Worm (Caenorhabditis elegans) whole organism, L1 larva: ENCODE data around the gene fbxb-37.

Experiments used
- C34B4.2 ChIP-seq: sonication (generic microtip); optimal IDR thresholded peaks from 2 replicates; lab custom pipeline; 2017; ENCODE audit warnings: mild to moderate bottlenecking, missing genetic modification characterization, missing compliant biosample characterization
- Y116A8C.19 ChIP-seq: sonication (generic microtip); optimal IDR thresholded peaks from 2 replicates; lab custom pipeline; 2016; ENCODE audit warnings: missing compliant biosample characterization, missing genetic modification characterization, borderline replicate concordance
- aha-1 ChIP-seq: fragments of 150-350 bp; optimal IDR thresholded peaks from 2 replicates; lab custom pipeline; 2014; ENCODE audit warnings: missing biosample characterization, missing genetic modification characterization
- alr-1 ChIP-seq: fragments of 200-800 bp; sonication (Bioruptor generic); optimal IDR thresholded peaks from 2 replicates; lab custom pipeline; 2018; ENCODE audit warnings: borderline replicate concordance, mild to moderate bottlenecking, missing genetic modification characterization, missing compliant biosample characterization
- aly-2 ChIP-seq: fragments of 150-350 bp; optimal IDR thresholded peaks from 2 replicates; lab custom pipeline; 2014; ENCODE audit warnings: missing biosample characterization, missing genetic modification characterization
- ceh-82 ChIP-seq, 3 experiments: fragments of 150-350 bp in 1 of 3; sonication (generic microtip) in 2 of 3; optimal IDR thresholded peaks; 2 replicates each; lab custom pipeline; 2014 to 2017; ENCODE audit warnings: missing biosample characterization in 3 of 3, missing genetic modification characterization in 3 of 3
- ces-1 ChIP-seq: fragments of 150-350 bp; optimal IDR thresholded peaks from 2 replicates; lab custom pipeline; 2014; ENCODE audit warnings: missing biosample characterization, missing genetic modification reagents, missing genetic modification characterization
- dpl-1 ChIP-seq, 3 experiments: fragments of 150-350 bp in 2 of 3; sonication (generic microtip) in 1 of 3; optimal IDR thresholded peaks; 2 replicates each; lab custom pipeline; 2014 to 2017; ENCODE audit warnings: missing biosample characterization in 3 of 3, missing genetic modification characterization in 3 of 3, missing genetic modification reagents in 3 of 3
- efl-1 ChIP-seq, 4 experiments: fragments of 150-350 bp; optimal IDR thresholded peaks in 3 of 4; peaks in 1 of 4; 1 replicate in 1 of 4; 2 replicates in 3 of 4; lab custom pipeline; 2014; ENCODE audit warnings: missing biosample characterization in 2 of 4, missing genetic modification characterization in 2 of 4, missing genetic modification reagents in 2 of 4
- elt-2 ChIP-seq: sonication (generic microtip); optimal IDR thresholded peaks from 2 replicates; lab custom pipeline; 2016; ENCODE audit warnings: missing genetic modification characterization, mild to moderate bottlenecking, inconsistent platforms, missing compliant biosample characterization, missing genetic modification reagents
- grh-1 ChIP-seq: fragments of 200-800 bp; sonication (Bioruptor generic); IDR thresholded peaks from 2 replicates; pipeline ENCODE4 v1.3.6; 2022; ENCODE audit warnings: missing genetic modification reagents, missing genetic modification characterization, missing compliant biosample characterization
- hlh-17 ChIP-seq: fragments of 200-800 bp; sonication (Bioruptor generic); optimal IDR thresholded peaks from 2 replicates; lab custom pipeline; 2018; ENCODE audit warnings: missing genetic modification characterization, mild to moderate bottlenecking, missing compliant biosample characterization, moderate library complexity, borderline replicate concordance
- hpl-2 ChIP-seq: fragments of 150-350 bp; optimal IDR thresholded peaks from 2 replicates; lab custom pipeline; 2014; ENCODE audit warnings: missing biosample characterization, missing genetic modification reagents, missing genetic modification characterization
- jun-1 ChIP-seq: fragments of 150-350 bp; optimal IDR thresholded peaks from 2 replicates; lab custom pipeline; 2014; ENCODE audit warnings: missing biosample characterization, missing genetic modification reagents, missing genetic modification characterization
- lin-35 ChIP-seq, 2 experiments: fragments of 150-350 bp; optimal IDR thresholded peaks; 2 replicates each; lab custom pipeline; 2014; ENCODE audit warnings: missing biosample characterization in 2 of 2, missing genetic modification characterization in 2 of 2, missing genetic modification reagents in 2 of 2
- mdl-1 ChIP-seq, 2 experiments: fragments of 150-350 bp; optimal IDR thresholded peaks; 2 replicates each; lab custom pipeline; 2014 to 2017; ENCODE audit warnings: missing biosample characterization in 2 of 2, missing genetic modification characterization in 2 of 2, inconsistent platforms in 1 of 2
- mef-2 ChIP-seq: fragments of 150-350 bp; optimal IDR thresholded peaks from 2 replicates; lab custom pipeline; 2014; ENCODE audit warnings: missing biosample characterization, missing genetic modification characterization
- nhr-11 ChIP-seq: fragments of 150-350 bp; optimal IDR thresholded peaks from 2 replicates; lab custom pipeline; 2014; ENCODE audit warnings: missing biosample characterization, missing genetic modification characterization
- nhr-20 ChIP-seq: sonication (generic microtip); optimal IDR thresholded peaks from 2 replicates; lab custom pipeline; 2016; ENCODE audit warnings: mild to moderate bottlenecking, missing genetic modification characterization, missing compliant biosample characterization
- nhr-237 ChIP-seq: fragments of 150-350 bp; optimal IDR thresholded peaks from 2 replicates; lab custom pipeline; 2014; ENCODE audit warnings: missing biosample characterization, missing genetic modification characterization
- nhr-71 ChIP-seq: sonication (generic microtip); optimal IDR thresholded peaks from 2 replicates; lab custom pipeline; 2016; ENCODE audit warnings: mild to moderate bottlenecking, missing genetic modification characterization, moderate library complexity, missing compliant biosample characterization
- nhr-76 ChIP-seq: sonication (generic microtip); optimal IDR thresholded peaks from 2 replicates; lab custom pipeline; 2017; ENCODE audit warnings: missing biosample characterization, missing genetic modification characterization
- nhr-77 ChIP-seq: fragments of 150-350 bp; optimal IDR thresholded peaks from 2 replicates; lab custom pipeline; 2014; ENCODE audit warnings: missing biosample characterization, missing genetic modification characterization
- nhr-84 ChIP-seq: sonication (generic microtip); optimal IDR thresholded peaks from 2 replicates; lab custom pipeline; 2017; ENCODE audit warnings: missing biosample characterization, missing genetic modification characterization
- nhr-85 ChIP-seq: sonication (generic microtip); peaks from one replicate; lab custom pipeline; 2016; ENCODE audit warnings: missing genetic modification characterization, inconsistent platforms, missing compliant biosample characterization
- nhr-90 ChIP-seq: sonication (generic microtip); optimal IDR thresholded peaks from 2 replicates; lab custom pipeline; 2016; ENCODE audit warnings: mild to moderate bottlenecking, missing genetic modification characterization, missing compliant biosample characterization; ENCODE audit not compliant: poor library complexity
- pqm-1 ChIP-seq: sonication (generic microtip); optimal IDR thresholded peaks from 3 replicates; lab custom pipeline; 2017; ENCODE audit warnings: missing biosample characterization, missing genetic modification characterization
- snpc-4 ChIP-seq: fragments of 150-350 bp; optimal IDR thresholded peaks from 2 replicates; lab custom pipeline; 2014; ENCODE audit warnings: missing biosample characterization, missing genetic modification characterization
- sup-37 ChIP-seq: fragments of 200-800 bp; sonication (Bioruptor generic); optimal IDR thresholded peaks from 2 replicates; lab custom pipeline; 2018; ENCODE audit warnings: mild to moderate bottlenecking, missing genetic modification characterization, missing compliant biosample characterization
- swsn-7 ChIP-seq: sonication (generic microtip); optimal IDR thresholded peaks from 2 replicates; lab custom pipeline; 2016; ENCODE audit warnings: missing genetic modification characterization, missing compliant biosample characterization
- tbx-2 ChIP-seq: sonication (generic microtip); optimal IDR thresholded peaks from 2 replicates; lab custom pipeline; 2016; ENCODE audit warnings: missing genetic modification characterization, missing compliant biosample characterization
- unc-130 ChIP-seq: fragments of 150-350 bp; optimal IDR thresholded peaks from 2 replicates; lab custom pipeline; 2017; ENCODE audit warnings: missing biosample characterization, missing genetic modification characterization, inconsistent platforms
- unc-62 ChIP-seq: fragments of 150-350 bp; optimal IDR thresholded peaks from 2 replicates; lab custom pipeline; 2014; ENCODE audit warnings: missing biosample characterization, missing genetic modification reagents, missing genetic modification characterization
- unc-86 ChIP-seq: sonication (generic microtip); optimal IDR thresholded peaks from 2 replicates; lab custom pipeline; 2016; ENCODE audit warnings: missing genetic modification characterization, missing compliant biosample characterization
- unc-98 ChIP-seq: fragments of 200-800 bp; sonication (Bioruptor generic); IDR thresholded peaks from 2 replicates; pipeline ENCODE4 v1.3.6; 2022; ENCODE audit warnings: missing genetic modification characterization, missing compliant biosample characterization
- zag-1 ChIP-seq: fragments of 150-350 bp; optimal IDR thresholded peaks from 2 replicates; lab custom pipeline; 2014; ENCODE audit warnings: missing biosample characterization, missing genetic modification characterization
- ztf-11 ChIP-seq, 2 experiments: sonication (generic microtip); optimal IDR thresholded peaks; 2 replicates each; lab custom pipeline; 2016 to 2017; ENCODE audit warnings: missing genetic modification characterization in 2 of 2, missing biosample characterization in 1 of 2, missing compliant biosample characterization in 1 of 2

fbxb-37 gene

ce11 chrII:2099139-2099976 is 5.7 kb upstream of the fbxb-37 start, which contains the start of gene math-42:
Gene math-42, plus strand, starts transcription at chrII:2099926.
- peak; percentile 38 for TF ChIP-seq elt-2 (tag; lab: Kevin White, UChicago)
- TF ChIP-seq swsn-7 (tag; lab: Kevin White, UChicago): no peak

ce11 chrII:2094924-2095650 is 1.4 kb upstream of the fbxb-37 start, which contains the start of gene T16A1.2:
Gene T16A1.2, plus strand, starts transcription at chrII:2095600.
- no peak for TF ChIP-seq swsn-7 (tag; lab: Kevin White, UChicago)
- no peak for TF ChIP-seq hpl-2
- no peak for TF ChIP-seq nhr-237 (tag; lab: Kevin White, UChicago)
- no peak for TF ChIP-seq ces-1 (GFP tag; lab: Kevin White, UChicago)
- no peak for TF ChIP-seq nhr-85 (tag; lab: Kevin White, UChicago)
- no peak for TF ChIP-seq nhr-20 (tag; lab: Kevin White, UChicago)
- no peak for TF ChIP-seq grh-1
- TF ChIP-seq unc-130 (tag; lab: Kevin White, UChicago): no peak
- TF ChIP-seq nhr-84 (tag; lab: Kevin White, UChicago): no peak
- no peak for TF ChIP-seq hlh-17 (GFP tag; lab: Kevin White, UChicago)
- TF ChIP-seq nhr-11 (tag; lab: Kevin White, UChicago): no peak
- no peak for TF ChIP-seq zag-1 (tag; lab: Kevin White, UChicago)
- TF ChIP-seq aly-2: no peak

DNA sequence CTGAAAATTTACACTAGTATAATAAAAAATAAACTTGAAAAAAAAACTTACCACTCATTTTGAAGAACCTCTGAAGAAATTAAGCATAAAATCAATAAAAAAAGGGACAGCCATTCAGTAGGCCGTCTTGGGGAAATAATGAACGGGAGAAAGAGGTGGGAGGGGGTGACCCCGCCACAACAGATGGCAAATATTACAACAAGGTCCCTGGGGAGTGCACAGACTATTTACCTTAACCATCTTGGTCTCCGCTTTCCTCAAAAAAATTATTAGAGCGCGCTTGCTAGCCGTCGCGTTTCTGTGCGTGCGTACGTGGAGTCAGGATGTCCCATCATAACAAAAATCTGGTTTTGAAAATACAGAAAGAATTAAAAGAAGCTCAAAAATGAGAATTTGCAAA is 1.7 kb downstream of the fbxb-37 start, which contains the start of gene T16A1.10:
T16A1.10 (minus strand) TSS at position 123 of the 400 bp plus-strand sequence.
- TF ChIP-seq efl-1 (optimal IDR thresholded peaks at IDR 0.05; lab: Kevin White, UChicago): no peak
- TF ChIP-seq efl-1 (GFP tag; optimal IDR thresholded peaks at IDR 0.05 in 1 of 2; lab: Kevin White, UChicago): peak in 1 of 2 experiments; percentile 17
- no peak for TF ChIP-seq nhr-20 (tag; lab: Kevin White, UChicago)
- TF ChIP-seq ceh-82 (tag; optimal IDR thresholded peaks at IDR 0.05; lab: Kevin White, UChicago): no peak
- TF ChIP-seq snpc-4 (tag; lab: Kevin White, UChicago): no peak
- no peak for TF ChIP-seq aha-1 (tag; lab: Kevin White, UChicago)
- TF ChIP-seq tbx-2 (tag; lab: Kevin White, UChicago): no peak
- no peak for TF ChIP-seq nhr-84 (tag; lab: Kevin White, UChicago)
- no peak for TF ChIP-seq lin-35 (GFP tag; optimal IDR thresholded peaks at IDR 0.05; lab: Kevin White, UChicago)
- TF ChIP-seq nhr-76: no peak
- TF ChIP-seq, all 84 proteins: peak for 1

DNA sequence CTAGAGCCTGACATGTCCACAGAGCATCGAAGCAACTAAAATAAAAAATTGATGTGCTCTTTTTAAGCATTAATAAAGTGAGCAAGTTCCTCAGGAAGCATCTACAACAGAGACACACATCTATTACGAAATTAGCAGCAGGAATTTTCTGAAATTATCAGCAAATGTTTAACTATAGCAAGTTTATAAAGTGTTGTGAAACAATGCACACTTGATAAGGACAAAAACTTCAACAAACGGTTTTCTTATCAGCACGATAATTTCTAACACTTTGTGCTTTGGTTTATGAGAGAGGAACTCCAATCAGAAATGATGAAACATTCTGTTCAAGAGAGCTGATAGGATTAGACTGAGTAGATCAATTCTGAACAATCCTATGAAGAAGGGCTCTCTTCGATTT is 3.1 kb downstream of the fbxb-37 start, which contains the start of gene trpl-5:
trpl-5 (minus strand) TSS at position 32 of the 400 bp plus-strand sequence.
- no peak for TF ChIP-seq dpl-1 (GFP tag; optimal IDR thresholded peaks at IDR 0.05; lab: Kevin White, UChicago)
- TF ChIP-seq unc-62: no peak
- peak; percentile 81 for TF ChIP-seq pqm-1 (tag; lab: Kevin White, UChicago)
- peak; percentile 94 for TF ChIP-seq elt-2 (tag; lab: Kevin White, UChicago)
- TF ChIP-seq nhr-20 (tag; lab: Kevin White, UChicago): no peak
- TF ChIP-seq nhr-76: no peak
- TF ChIP-seq nhr-71 (tag; lab: Kevin White, UChicago): no peak
- TF ChIP-seq lin-35 (GFP tag; optimal IDR thresholded peaks at IDR 0.05; lab: Kevin White, UChicago): peak in 1 of 2 experiments; percentile 17
- no peak for TF ChIP-seq unc-86 (tag; lab: Kevin White, UChicago)
- TF ChIP-seq nhr-77: no peak
- TF ChIP-seq mef-2: no peak
- TF ChIP-seq jun-1 (tag; lab: Kevin White, UChicago): peak; percentile 59

DNA sequence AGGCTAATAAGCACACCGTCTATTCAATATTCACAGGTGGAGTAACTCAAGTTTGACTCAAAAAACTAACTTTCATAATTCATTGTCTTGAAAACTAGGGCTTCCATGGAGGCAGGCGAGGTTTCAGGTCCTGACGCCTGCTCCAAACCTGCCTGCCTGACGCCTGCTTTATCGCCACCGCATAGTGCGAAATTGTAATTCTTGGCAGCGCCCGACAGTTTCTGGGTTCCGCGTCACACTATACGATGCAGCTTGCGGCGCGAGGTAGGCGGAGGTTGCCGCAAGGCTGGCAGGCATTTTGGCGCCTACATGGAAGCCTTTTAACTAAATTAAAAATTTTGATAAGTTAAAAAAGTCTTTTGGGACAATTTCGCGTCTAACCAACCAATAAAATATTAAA is 6.5 kb downstream of the fbxb-37 start:
- TF ChIP-seq unc-98 (GFP tag; lab: Robert Waterston, UW): no peak
- TF ChIP-seq mdl-1 (tag; optimal IDR thresholded peaks at IDR 0.05; lab: Kevin White, UChicago): no peak
- TF ChIP-seq ztf-11 (tag; optimal IDR thresholded peaks at IDR 0.05; lab: Kevin White, UChicago): no peak
- TF ChIP-seq grh-1: no peak
- TF ChIP-seq sup-37 (GFP tag; lab: Kevin White, UChicago): no peak
- TF ChIP-seq C34B4.2: no peak
- no peak for TF ChIP-seq nhr-90 (tag; lab: Kevin White, UChicago)
- no peak for TF ChIP-seq nhr-76
- no peak for TF ChIP-seq ces-1 (GFP tag; lab: Kevin White, UChicago)
- TF ChIP-seq mef-2: no peak
- no peak for TF ChIP-seq Y116A8C.19
- TF ChIP-seq alr-1 (tag; lab: Kevin White, UChicago): no peak
- no peak for TF ChIP-seq swsn-7 (tag; lab: Kevin White, UChicago)
